Fruit fly (Drosophila melanogaster) whole organism, embryonic: ENCODE measurements around the gene Atx2.

ENCODE experiments used
- Ada2b ChIP-seq: fragments of 200-800 bp; sonication (Bioruptor generic); IDR thresholded peaks from 2 replicates; pipeline ENCODE4 v1.3.6; 2022; ENCODE audit warnings: missing biosample characterization, missing genetic modification characterization
- B-H1 ChIP-seq: fragments of 200-800 bp; sonication (Bioruptor generic); IDR thresholded peaks from 3 replicates; pipeline ENCODE4 v1.3.6; 2022; ENCODE audit warnings: missing biosample characterization, missing genetic modification characterization
- CG10321 ChIP-seq: fragments of 200-800 bp; sonication (Bioruptor generic); IDR thresholded peaks from 2 replicates; pipeline ENCODE4 v1.3.6; 2022; ENCODE audit warnings: missing biosample characterization, missing genetic modification characterization
- CG11504 ChIP-seq: fragments of 200-800 bp; sonication (Bioruptor generic); optimal IDR thresholded peaks from 3 replicates; lab custom pipeline; 2019; ENCODE audit warnings: missing biosample characterization, mild to moderate bottlenecking, missing genetic modification characterization, moderate library complexity
- CG12744 ChIP-seq: fragments of 200-800 bp; sonication (Bioruptor generic); optimal IDR thresholded peaks from 2 replicates; lab custom pipeline; 2016; ENCODE audit warnings: missing biosample characterization, missing genetic modification characterization
- CG14014 ChIP-seq: fragments of 200-800 bp; sonication (Bioruptor generic); IDR thresholded peaks from 2 replicates; pipeline ENCODE4 v1.3.6; 2022; ENCODE audit warnings: missing biosample characterization, missing genetic modification characterization
- CG17186 ChIP-seq: fragments of 200-800 bp; sonication (Bioruptor generic); optimal IDR thresholded peaks from 3 replicates; lab custom pipeline; 2017; ENCODE audit warnings: missing biosample characterization, missing genetic modification reagents, missing genetic modification characterization
- CG17829 ChIP-seq: fragments of 200-800 bp; optimal IDR thresholded peaks from 2 replicates; lab custom pipeline; 2019; ENCODE audit warnings: missing biosample characterization, mild to moderate bottlenecking, missing genetic modification characterization, moderate library complexity
- CG18011 ChIP-seq: fragments of 200-800 bp; sonication (Bioruptor generic); optimal IDR thresholded peaks from 2 replicates; lab custom pipeline; 2017; ENCODE audit warnings: missing biosample characterization, missing genetic modification characterization, mild to moderate bottlenecking, moderate library complexity, missing genotype
- CG2120 ChIP-seq: fragments of 200-800 bp; sonication (Bioruptor generic); optimal IDR thresholded peaks from 3 replicates; lab custom pipeline; 2016; ENCODE audit warnings: missing biosample characterization, missing genetic modification characterization
- CG34376 ChIP-seq: fragments of 200-800 bp; sonication (Bioruptor generic); optimal IDR thresholded peaks from 2 replicates; lab custom pipeline; 2018; ENCODE audit warnings: missing biosample characterization, mild to moderate bottlenecking, missing genetic modification characterization
- CG34422 ChIP-seq: fragments of 200-800 bp; sonication (Bioruptor generic); IDR thresholded peaks from 3 replicates; pipeline ENCODE4 v1.3.6; 2022; ENCODE audit warnings: missing biosample characterization, missing genetic modification characterization
- CG4328 ChIP-seq: fragments of 200-800 bp; sonication (Bioruptor generic); optimal IDR thresholded peaks from 3 replicates; lab custom pipeline; 2017; ENCODE audit warnings: missing biosample characterization, missing genetic modification reagents, missing genetic modification characterization
- CG43689 ChIP-seq: fragments of 200-800 bp; sonication (Bioruptor generic); IDR thresholded peaks from 2 replicates; pipeline ENCODE4 v1.3.6; 2022; ENCODE audit warnings: missing biosample characterization, missing genetic modification characterization
- CG4617 ChIP-seq: fragments of 200-800 bp; sonication (Bioruptor generic); optimal IDR thresholded peaks from 3 replicates; lab custom pipeline; 2016; ENCODE audit warnings: missing biosample characterization, missing genetic modification characterization, borderline replicate concordance
- CG9727 ChIP-seq: fragments of 200-800 bp; sonication (Bioruptor generic); optimal IDR thresholded peaks from 3 replicates; lab custom pipeline; 2017; ENCODE audit warnings: missing biosample characterization, mild to moderate bottlenecking, missing genetic modification characterization
- CkIIα-i1 ChIP-seq: fragments of 200-800 bp; sonication (Bioruptor generic); IDR thresholded peaks from 2 replicates; pipeline ENCODE4 v1.3.6; 2022; ENCODE audit warnings: missing biosample characterization, missing genetic modification characterization
- Doc2 ChIP-seq: fragments of 200-800 bp; sonication (Bioruptor generic); IDR thresholded peaks from 2 replicates; pipeline ENCODE4 v1.3.6; 2022; ENCODE audit warnings: missing biosample characterization, missing genetic modification characterization
- Fer1 ChIP-seq: fragments of 200-800 bp; sonication (Bioruptor generic); optimal IDR thresholded peaks from 2 replicates; lab custom pipeline; 2017; ENCODE audit warnings: missing biosample characterization, mild to moderate bottlenecking, missing genetic modification characterization
- Lim3 ChIP-seq: fragments of 200-800 bp; sonication (Bioruptor generic); IDR thresholded peaks from 2 replicates; pipeline ENCODE4 v1.3.6; 2022; ENCODE audit warnings: missing biosample characterization, missing genetic modification characterization
- MBD-R2 ChIP-seq: fragments of 200-800 bp; sonication (Bioruptor generic); IDR thresholded peaks from 2 replicates; pipeline ENCODE4 v1.3.6; 2022; ENCODE audit warnings: missing biosample characterization, missing genetic modification characterization
- MESR4 ChIP-seq: fragments of 200-800 bp; sonication (Bioruptor generic); optimal IDR thresholded peaks from 2 replicates; lab custom pipeline; 2018; ENCODE audit warnings: missing biosample characterization, mild to moderate bottlenecking, missing genetic modification characterization, moderate library complexity
- Meics ChIP-seq: fragments of 200-800 bp; sonication (Bioruptor generic); optimal IDR thresholded peaks from 2 replicates; lab custom pipeline; 2017; ENCODE audit warnings: missing biosample characterization, mild to moderate bottlenecking, missing genetic modification characterization
- NFAT ChIP-seq: fragments of 200-800 bp; sonication (Bioruptor generic); IDR thresholded peaks from 2 replicates; pipeline ENCODE4 v1.3.6; 2022; ENCODE audit warnings: missing biosample characterization, missing genetic modification characterization
- Neu2 ChIP-seq: fragments of 200-800 bp; sonication (Bioruptor generic); optimal IDR thresholded peaks from 3 replicates; lab custom pipeline; 2016; ENCODE audit warnings: missing biosample characterization, missing genetic modification characterization, borderline replicate concordance
- Nf-YC ChIP-seq: fragments of 200-800 bp; optimal IDR thresholded peaks from 3 replicates; lab custom pipeline; 2019; ENCODE audit warnings: missing biosample characterization, mild to moderate bottlenecking, missing genetic modification characterization, moderate library complexity
- ab ChIP-seq: fragments of 200-800 bp; sonication (Bioruptor generic); optimal IDR thresholded peaks from 2 replicates; lab custom pipeline; 2016; ENCODE audit warnings: missing biosample characterization, missing genetic modification characterization
- bab2 ChIP-seq: fragments of 200-800 bp; sonication (Bioruptor generic); optimal IDR thresholded peaks from 2 replicates; lab custom pipeline; 2016; ENCODE audit warnings: missing biosample characterization, missing genetic modification characterization
- da ChIP-seq: fragments of 200-800 bp; sonication (Bioruptor generic); optimal IDR thresholded peaks from 2 replicates; lab custom pipeline; 2016; ENCODE audit warnings: missing biosample characterization, missing genetic modification characterization
- dpn ChIP-seq, 2 experiments: fragments of 200-800 bp; sonication (Bioruptor generic); optimal IDR thresholded peaks; 3 replicates each; lab custom pipeline; 2016; ENCODE audit warnings: missing biosample characterization in 2 of 2, missing genetic modification characterization in 2 of 2
- ewg ChIP-seq: fragments of 200-800 bp; sonication (Bioruptor generic); optimal IDR thresholded peaks from 3 replicates; lab custom pipeline; 2017; ENCODE audit warnings: mild to moderate bottlenecking, missing biosample characterization, missing genetic modification reagents, missing genetic modification characterization
- ftz-f1 ChIP-seq: fragments of 200-800 bp; sonication (Bioruptor generic); optimal IDR thresholded peaks from 2 replicates; lab custom pipeline; 2016; ENCODE audit warnings: missing biosample characterization, missing genetic modification characterization
- gcm ChIP-seq: fragments of 200-800 bp; sonication (Bioruptor generic); optimal IDR thresholded peaks from 2 replicates; lab custom pipeline; 2019; ENCODE audit warnings: missing biosample characterization, mild to moderate bottlenecking, missing genetic modification characterization, moderate library complexity
- gcm2 ChIP-seq: fragments of 200-800 bp; sonication (Bioruptor generic); optimal IDR thresholded peaks from 2 replicates; lab custom pipeline; 2016; ENCODE audit warnings: missing biosample characterization, missing genetic modification characterization
- grn ChIP-seq: fragments of 200-800 bp; sonication (Bioruptor generic); optimal IDR thresholded peaks from 3 replicates; lab custom pipeline; 2017; ENCODE audit warnings: missing biosample characterization, missing genetic modification characterization
- gsb ChIP-seq: fragments of 200-800 bp; sonication (Bioruptor generic); IDR thresholded peaks from 2 replicates; pipeline ENCODE4 v1.3.6; 2022; ENCODE audit warnings: missing biosample characterization, missing genetic modification characterization
- mam ChIP-seq: fragments of 200-800 bp; sonication (Bioruptor generic); optimal IDR thresholded peaks from 3 replicates; lab custom pipeline; 2016; ENCODE audit warnings: missing biosample characterization, missing genetic modification characterization
- mld ChIP-seq: fragments of 200-800 bp; sonication (Bioruptor generic); IDR thresholded peaks from 3 replicates; pipeline ENCODE4 v1.3.6; 2022; ENCODE audit warnings: missing biosample characterization, missing genetic modification characterization; ENCODE audit not compliant: partially characterized antibody
- nerfin-2 ChIP-seq: fragments of 200-800 bp; sonication (Bioruptor generic); IDR thresholded peaks from 2 replicates; pipeline ENCODE4 v1.3.6; 2022; ENCODE audit warnings: missing biosample characterization, missing genetic modification characterization; ENCODE audit not compliant: partially characterized antibody
- onecut ChIP-seq: fragments of 200-800 bp; sonication (Bioruptor generic); IDR thresholded peaks from 2 replicates; pipeline ENCODE4 v1.3.6; 2022; ENCODE audit warnings: missing biosample characterization, missing genetic modification characterization
- pan ChIP-seq, 4 experiments: fragments of >200 bp in 3 of 4; fragments of 200-800 bp in 1 of 4; sonication (Bioruptor generic) in 1 of 4; optimal IDR thresholded peaks in 3 of 4; IDR thresholded peaks in 1 of 4; 2 replicates each; pipeline versions ENCODE4 v1.3.6 to Lab custom; 2017 to 2022; ENCODE audit warnings: missing biosample characterization in 2 of 4, missing genetic modification characterization in 2 of 4, mixed read lengths in 1 of 4
- repo ChIP-seq: fragments of 200-800 bp; sonication (Bioruptor generic); optimal IDR thresholded peaks from 2 replicates; lab custom pipeline; 2016; ENCODE audit warnings: missing biosample characterization, missing genetic modification characterization
- rib ChIP-seq: fragments of 200-800 bp; sonication (Bioruptor generic); IDR thresholded peaks from 2 replicates; pipeline ENCODE4 v1.3.6; 2022; ENCODE audit warnings: missing biosample characterization, missing genetic modification characterization
- salm ChIP-seq: fragments of 200-800 bp; sonication (Bioruptor generic); optimal IDR thresholded peaks from 2 replicates; lab custom pipeline; 2018; ENCODE audit warnings: missing biosample characterization, mild to moderate bottlenecking, missing genetic modification characterization
- sc ChIP-seq, 3 experiments: fragments of >200 bp in 2 of 3; fragments of 200-800 bp in 1 of 3; sonication (Bioruptor generic) in 1 of 3; optimal IDR thresholded peaks; 2 replicates in 2 of 3; 3 replicates in 1 of 3; lab custom pipeline; 2017; ENCODE audit warnings: mild to moderate bottlenecking in 1 of 3, missing biosample characterization in 1 of 3, missing genetic modification characterization in 1 of 3, missing genetic modification reagents in 1 of 3
- scrt ChIP-seq: fragments of 200-800 bp; sonication (Bioruptor generic); optimal IDR thresholded peaks from 2 replicates; lab custom pipeline; 2018; ENCODE audit warnings: missing biosample characterization, mild to moderate bottlenecking, missing genetic modification characterization, moderate library complexity
- sens-2 ChIP-seq: fragments of 200-800 bp; sonication (Bioruptor generic); IDR thresholded peaks from 2 replicates; pipeline ENCODE4 v1.3.6; 2022; ENCODE audit warnings: missing biosample characterization, missing genetic modification characterization
- unc-4 ChIP-seq: fragments of 200-800 bp; sonication (Bioruptor generic); IDR thresholded peaks from 2 replicates; pipeline ENCODE4 v1.3.6; 2022; ENCODE audit warnings: missing biosample characterization, missing genetic modification characterization; ENCODE audit not compliant: partially characterized antibody

Atx2 gene

dm6 chr3R:15367477-15367876 is 40.7 kb upstream of the Atx2 start, which contains the start of gene CG34404 (continued):
- no peak for TF ChIP-seq CG18011 (GFP tag; lab: Kevin White, UChicago)
- no peak for TF ChIP-seq nerfin-2 (GFP tag; lab: Robert Waterston, UW)
- TF ChIP-seq CG17829 (tag; lab: Kevin White, UChicago) = no peak
- no peak for TF ChIP-seq Lim3
- TF ChIP-seq CG43689 (GFP tag; lab: Robert Waterston, UW) = no peak
- no peak for TF ChIP-seq CG4328 (GFP tag; lab: Kevin White, UChicago)
- TF ChIP-seq CG4617 (GFP tag; lab: Kevin White, UChicago) = no peak
- no peak for TF ChIP-seq scrt (GFP tag; lab: Kevin White, UChicago)
- no peak for TF ChIP-seq CG34422 (GFP tag; lab: Robert Waterston, UW)
- no peak for TF ChIP-seq rib (GFP tag; lab: Robert Waterston, UW)
- TF ChIP-seq Neu2 (GFP tag; lab: Kevin White, UChicago) = no peak
- no peak for TF ChIP-seq Doc2 (GFP tag; lab: Robert Waterston, UW)
- TF ChIP-seq CkIIα-i1 (GFP tag; lab: Robert Waterston, UW) = no peak
- no peak for TF ChIP-seq repo (GFP tag; lab: Kevin White, UChicago)

- TF ChIP-seq onecut (GFP tag; lab: Robert Waterston, UW) (peak; percentile 48), MBD-R2 (GFP tag; lab: Robert Waterston, UW) (0 out of 2 replicates have a peak, but pooled peaks have one; percentile 11), CG9727 (GFP tag; lab: Kevin White, UChicago) (no peak), B-H1 (GFP tag; lab: Robert Waterston, UW) (no peak), dpn (GFP tag; optimal IDR thresholded peaks at IDR 0.05; lab: Kevin White, UChicago) (no peak), sc (optimal IDR thresholded peaks at IDR 0.05; lab: Kevin White, UChicago) (no peak), sc (GFP tag; optimal IDR thresholded peaks at IDR 0.05; lab: Kevin White, UChicago) (no peak), sens-2 (GFP tag; lab: Robert Waterston, UW) (no peak), CG10321 (GFP tag; lab: Robert Waterston, UW) (no peak), Nf-YC (no peak), CG12744 (no peak), salm (tag; lab: Kevin White, UChicago) (no peak), MESR4 (GFP tag; lab: Kevin White, UChicago) (peak; percentile 44), unc-4 (0 out of 2 replicates have a peak, but pooled peaks have one; percentile 30), da (GFP tag; lab: Kevin White, UChicago) (no peak), ewg (GFP tag; lab: Kevin White, UChicago) (peak; percentile 91), gsb (GFP tag; lab: Robert Waterston, UW) (no peak), ftz-f1 (GFP tag; lab: Kevin White, UChicago) (no peak)
Measured at dm6 chr3R:15369742-15370141, 38.5 kb upstream of the Atx2 start, which contains the start of gene CG14868. CG14868 (minus strand) TSS chr3R:15369945.

- TF ChIP-seq pan (optimal IDR thresholded peaks at IDR 0.05; lab: Kevin White, UChicago) (no peak), pan (GFP tag; optimal IDR thresholded peaks at IDR 0.05 in 1 of 2, IDR thresholded peaks at IDR 0.05 in 1 of 2) (no peak), NFAT (GFP tag; lab: Robert Waterston, UW) (peak; percentile 61; the same call in 1 of the 2 replicates), bab2 (GFP tag; lab: Kevin White, UChicago) (peak; percentile 34), CG2120 (GFP tag; lab: Kevin White, UChicago) (peak; percentile 72), CG17186 (GFP tag; lab: Kevin White, UChicago) (peak; percentile 52), CG14014 (GFP tag; lab: Robert Waterston, UW) (peak; percentile 65; the same call in 1 of the 2 replicates), gcm (peak; percentile 27), Ada2b (GFP tag; lab: Robert Waterston, UW) (no peak), Fer1 (GFP tag; lab: Kevin White, UChicago) (peak; percentile 65), mld (peak; percentile 87), CG34376 (GFP tag; lab: Kevin White, UChicago) (peak; percentile 70), gcm2 (GFP tag; lab: Kevin White, UChicago) (peak; percentile 5), ab (GFP tag; lab: Kevin White, UChicago) (no peak), Nf-YC (peak; percentile 46), mam (GFP tag; lab: Kevin White, UChicago) (peak; percentile 30), Meics (GFP tag; lab: Kevin White, UChicago) (peak; percentile 45), grn (GFP tag; lab: Kevin White, UChicago) (no peak), CG11504 (tag; lab: Kevin White, UChicago) (no peak), nerfin-2 (GFP tag; lab: Robert Waterston, UW) (peak; percentile 88)
Measured at dm6 chr3R:15371833-15372232, 36.4 kb upstream of the Atx2 start, which contains the start of the genes Ccm3 and CG6136. Ccm3 (plus strand) TSS chr3R:15371957. CG6136 (minus strand) TSS chr3R:15372212.
